Worm (Caenorhabditis elegans) whole organism, L4 larva: ENCODE data around the gene F44F4.15.

ENCODE experiments used
- ZK546.5 ChIP-seq, 2 experiments: sonication (generic microtip); optimal IDR thresholded peaks; 2 replicates each; lab custom pipeline; 2017; ENCODE audit warnings: missing biosample characterization in 2 of 2, missing genetic modification characterization in 2 of 2
- aly-2 ChIP-seq: sonication (generic microtip); optimal IDR thresholded peaks from 2 replicates; lab custom pipeline; 2018; ENCODE audit warnings: missing biosample characterization, missing genetic modification characterization
- dmd-8 ChIP-seq: fragments of 200-800 bp; sonication (Bioruptor generic); IDR thresholded peaks from 2 replicates; pipeline ENCODE4 v1.3.6; 2022; ENCODE audit warnings: missing genetic modification characterization, missing compliant biosample characterization
- lsy-2 ChIP-seq, 2 experiments: fragments of 150-350 bp in 1 of 2; sonication (generic microtip) in 1 of 2; optimal IDR thresholded peaks; 2 replicates each; lab custom pipeline; 2014 to 2017; ENCODE audit warnings: missing biosample characterization in 2 of 2, missing genetic modification characterization in 2 of 2
- mdl-1 ChIP-seq, 2 experiments: fragments of 150-350 bp in 1 of 2; sonication (generic microtip) in 1 of 2; optimal IDR thresholded peaks; 2 replicates each; lab custom pipeline; 2014 to 2017; ENCODE audit warnings: missing biosample characterization in 2 of 2, missing genetic modification characterization in 2 of 2
- nhr-11 ChIP-seq: fragments of 150-350 bp; optimal IDR thresholded peaks from 2 replicates; lab custom pipeline; 2014; ENCODE audit warnings: missing biosample characterization, missing genetic modification characterization
- zag-1 ChIP-seq: fragments of 150-350 bp; optimal IDR thresholded peaks from 2 replicates; lab custom pipeline; 2014; ENCODE audit warnings: missing biosample characterization, missing genetic modification characterization

DNA sequence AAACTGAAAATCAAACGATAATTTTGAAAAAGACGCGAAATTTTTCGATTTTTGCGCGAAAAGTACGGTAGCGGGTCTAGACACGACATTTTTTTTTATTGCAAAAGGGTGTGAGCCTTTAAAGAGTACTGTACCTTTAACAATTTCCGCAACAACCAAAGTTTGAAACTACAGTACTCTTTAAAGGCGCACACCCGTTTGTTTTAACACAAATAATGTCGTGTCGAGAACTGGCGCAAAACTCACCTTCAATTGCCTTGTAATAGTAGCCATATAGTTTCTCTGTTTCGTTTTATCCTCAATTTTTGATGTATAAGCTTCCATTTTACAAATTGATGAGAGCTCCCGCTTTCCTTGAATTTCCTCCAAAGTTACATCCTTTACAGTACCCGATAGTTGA lies 29.2 kb upstream of the F44F4.15 start:
- no peak for TF ChIP-seq ZK546.5 (tag; optimal IDR thresholded peaks at IDR 0.05; lab: Kevin White, UChicago)
- TF ChIP-seq dmd-8 (GFP tag; lab: Robert Waterston, UW) = no peak
- no peak for TF ChIP-seq mdl-1 (tag; optimal IDR thresholded peaks at IDR 0.05; lab: Kevin White, UChicago)
- no peak for TF ChIP-seq aly-2 (tag; lab: Kevin White, UChicago)
- TF ChIP-seq zag-1 (tag; lab: Kevin White, UChicago) = no peak
- no peak for TF ChIP-seq nhr-11
- TF ChIP-seq lsy-2 (tag; optimal IDR thresholded peaks at IDR 0.05; lab: Kevin White, UChicago) = no peak
